Worm (Caenorhabditis elegans): ENCODE data around the gene R05C11.4.
A peak's percentile ranks its signal among the peaks of the same experiment; 100 is the strongest.

R05C11.4 gene

ce11 chrIV:2053591-2053990, 2.3 kb downstream of the R05C11.4 start:
- TF ChIP-seq lin-35 (GFP tag; optimal IDR thresholded peaks at IDR 0.05) (peak in 1 of 3 experiments; percentile 25), sdz-38 (tag; optimal IDR thresholded peaks at IDR 0.05) (no peak), ets-4 (GFP tag; optimal IDR thresholded peaks at IDR 0.05) (no peak), hlh-12 (tag; optimal IDR thresholded peaks at IDR 0.05) (no peak), hlh-26 (GFP tag; conservative IDR thresholded peaks at IDR 0.05) (no peak), ztf-28 (GFP tag; IDR thresholded peaks at IDR 0.05) (no peak), F39B2.1 (GFP tag; IDR thresholded peaks at IDR 0.05) (no peak)

DNA sequence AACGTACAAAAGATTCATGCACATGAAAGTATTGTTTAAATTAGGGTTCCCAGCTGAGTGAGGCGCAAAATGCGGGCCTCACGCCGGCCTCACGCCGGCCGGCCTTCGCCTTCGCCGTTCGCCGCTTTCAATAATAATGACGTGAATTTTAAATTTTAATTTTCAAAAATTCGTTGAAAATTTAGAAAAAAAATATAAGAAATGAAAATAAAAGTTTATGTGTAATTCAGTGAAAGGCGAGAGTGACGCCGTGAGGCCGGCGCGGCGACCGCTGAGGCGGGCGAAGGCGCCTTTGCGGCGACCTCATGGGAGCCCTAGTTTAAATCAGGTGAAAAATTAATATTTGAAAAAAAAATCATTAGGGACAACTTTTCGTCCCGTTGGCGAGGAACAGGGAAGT, 6.2 kb downstream of the R05C11.4 start:
- TF ChIP-seq aptf-3 (GFP tag; IDR thresholded peaks at IDR 0.05) (no peak), zfh-2 (GFP tag; conservative IDR thresholded peaks at IDR 0.05) (peak; percentile 66; the same call in 1 of the 2 replicates), mcd-1 (GFP tag; IDR thresholded peaks at IDR 0.05) (0 out of 2 replicates have a peak, but pooled peaks have one; percentile 5)

DNA sequence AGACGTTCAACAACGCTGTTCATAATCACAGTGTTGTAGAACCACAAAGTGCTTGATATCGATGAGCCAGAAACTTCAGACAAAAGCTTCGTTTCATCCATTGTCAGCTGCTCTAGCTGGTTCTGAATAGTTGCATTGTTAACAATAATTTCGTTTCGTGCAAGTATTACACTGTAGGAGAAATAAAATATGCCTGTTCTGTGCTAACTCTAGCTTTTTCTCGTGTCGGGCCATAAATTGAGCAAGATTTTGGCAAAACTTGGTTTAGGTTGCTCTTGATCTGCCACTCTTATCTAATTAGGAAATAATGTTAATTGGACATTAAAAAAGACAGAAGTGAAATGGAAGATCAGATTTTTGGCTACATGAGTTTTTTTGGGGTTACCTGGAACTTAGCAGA, 7.7 kb downstream of the R05C11.4 start, which contains the start of gene R05C11.2:
Gene R05C11.2, minus strand, starts transcription at position 101 of the 400 bp plus-strand sequence.
- TF ChIP-seq T07F8.4 (tag; optimal IDR thresholded peaks at IDR 0.05) (no peak), lsy-27 (tag; optimal IDR thresholded peaks at IDR 0.05; ENCODE audit: borderline replicate concordance, insufficient read depth) (no peak), lag-1 (GFP tag; IDR thresholded peaks at IDR 0.05) (no peak), ama-1 (optimal IDR thresholded peaks at IDR 0.05) (no peak), ama-1 (GFP tag; optimal IDR thresholded peaks at IDR 0.05) (no peak), T26A5.8 (tag; optimal IDR thresholded peaks at IDR 0.05) (no peak), athp-1 (tag; optimal IDR thresholded peaks at IDR 0.05) (no peak), ekl-4 (GFP tag; IDR thresholded peaks at IDR 0.05) (no peak), ccch-3 (GFP tag; optimal IDR thresholded peaks at IDR 0.05) (no peak)

- TF ChIP-seq ztf-28 (GFP tag; IDR thresholded peaks at IDR 0.05) (no peak), B0035.1 (tag; optimal IDR thresholded peaks at IDR 0.05) (no peak), B0261.1 (tag; optimal IDR thresholded peaks at IDR 0.05) (no peak), rec-8 (tag; optimal IDR thresholded peaks at IDR 0.05) (no peak), tbx-9 (tag; optimal IDR thresholded peaks at IDR 0.05; ENCODE audit: borderline replicate concordance) (no peak), egl-44 (GFP tag; IDR thresholded peaks at IDR 0.05) (no peak), lsl-1 (GFP tag; optimal IDR thresholded peaks at IDR 0.05) (no peak), madf-10 (tag; optimal IDR thresholded peaks at IDR 0.05) (no peak), unc-62 (GFP tag; optimal IDR thresholded peaks at IDR 0.05) (no peak), hsf-1 (GFP tag; IDR thresholded peaks at IDR 0.05) (no peak), Y56A3A.18 (GFP tag; IDR thresholded peaks at IDR 0.05) (no peak), aptf-3 (GFP tag; IDR thresholded peaks at IDR 0.05) (no peak), sdz-38 (tag; optimal IDR thresholded peaks at IDR 0.05) (no peak), K12H6.12 (tag; optimal IDR thresholded peaks at IDR 0.05) (no peak), ztf-18 (tag; optimal IDR thresholded peaks at IDR 0.05) (no peak)
Measured at ce11 chrIV:2065895-2066294, 14.6 kb downstream of the R05C11.4 start, which contains the start of gene arrd-26. TSS of gene arrd-26 (plus strand) at chrIV:2066195.

DNA sequence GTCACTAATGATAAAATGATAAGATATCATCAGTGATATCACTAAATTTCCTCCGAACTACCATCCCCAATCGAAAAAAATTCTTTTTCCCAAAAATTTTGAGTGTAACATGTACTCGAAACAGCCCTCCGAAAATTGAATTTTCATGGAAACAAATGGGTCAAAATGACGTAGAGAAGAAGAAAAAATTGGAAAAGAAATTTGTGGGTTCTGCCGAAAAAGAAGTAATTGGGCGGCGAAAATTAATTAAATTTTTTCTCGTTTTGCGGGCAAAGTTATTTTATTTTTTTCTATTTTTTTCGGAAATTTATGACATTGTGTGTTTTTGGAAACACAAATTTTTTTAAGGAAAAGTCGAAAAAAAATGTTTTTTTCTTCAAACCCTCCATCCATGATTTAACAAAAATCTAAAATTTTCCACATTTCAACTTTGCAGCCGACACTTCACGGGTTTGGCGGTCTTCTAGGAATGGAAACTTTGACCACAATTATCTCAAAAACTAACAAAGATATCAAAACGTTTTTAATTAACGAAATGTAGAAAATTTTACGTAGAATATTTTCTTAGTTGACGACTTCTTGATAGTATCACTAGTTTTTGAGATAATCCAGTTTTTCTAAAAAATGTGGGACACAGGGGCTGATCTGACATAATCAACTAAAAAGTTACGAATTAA, 26.0 kb downstream of the R05C11.4 start:
- TF ChIP-seq snpc-1.1 (tag; optimal IDR thresholded peaks at IDR 0.05; ENCODE audit: insufficient read depth) (no peak), snpc-4 (GFP tag; optimal IDR thresholded peaks at IDR 0.05) (no peak), snpc-4 (tag; optimal IDR thresholded peaks at IDR 0.05) (peak in 3 of 4 experiments; percentile 21 to 57 (median 28)), lin-26 (GFP tag; IDR thresholded peaks at IDR 0.05) (no peak)
